Worm (Caenorhabditis elegans) whole organism, L4/young adult: ENCODE measurements around the gene T26H5.11.

Experiments used
- W03F9.2 ChIP-seq: fragments of 150-350 bp; optimal IDR thresholded peaks from 2 replicates; lab custom pipeline; 2014; ENCODE audit warnings: missing biosample characterization, missing genetic modification characterization
- dao-5 ChIP-seq: sonication (generic microtip); optimal IDR thresholded peaks from 2 replicates; lab custom pipeline; 2016; ENCODE audit warnings: missing genotype, missing genetic modification characterization, moderate library complexity, missing compliant biosample characterization
- him-1 ChIP-seq: sonication (generic microtip); optimal IDR thresholded peaks from 2 replicates; lab custom pipeline; 2016; ENCODE audit warnings: missing genotype, missing genetic modification reagents, missing genetic modification characterization, missing compliant biosample characterization

- TF ChIP-seq dao-5 (no peak), him-1 (tag; lab: Kevin White, UChicago) (no peak), W03F9.2 (tag; lab: Kevin White, UChicago) (no peak)
These were observed 20.5 kb downstream of the T26H5.11 start, which contains the start of gene fbxa-104 for ce11 chrV:15423601-15424000.
